Worm (Caenorhabditis elegans) whole organism, L4/young adult: ENCODE measurements around the gene Y51H7BR.4.

ENCODE experiments used
- W03F9.2 ChIP-seq: fragments of 150-350 bp; optimal IDR thresholded peaks from 2 replicates; lab custom pipeline; 2014; ENCODE audit warnings: missing biosample characterization, missing genetic modification characterization
- him-1 ChIP-seq: sonication (generic microtip); optimal IDR thresholded peaks from 2 replicates; lab custom pipeline; 2016; ENCODE audit warnings: missing genotype, missing genetic modification reagents, missing genetic modification characterization, missing compliant biosample characterization

- TF ChIP-seq him-1 (no peak), W03F9.2 (tag; lab: Kevin White, UChicago) (no peak)
These were observed 3.7 kb upstream of the Y51H7BR.4 start, which contains the start of gene Y51H7BR.7 for ce11 chrII:1525498-1525897.
